Worm (Caenorhabditis elegans) whole organism, late embryonic: ENCODE results near the gene pqn-82.

Experiments used
- F13H6.1 ChIP-seq: sonication (generic microtip); optimal IDR thresholded peaks from 2 replicates; lab custom pipeline; 2016; ENCODE audit warnings: missing genetic modification characterization, missing compliant biosample characterization
- K02D7.2 ChIP-seq: sonication (generic microtip); optimal IDR thresholded peaks from 2 replicates; lab custom pipeline; 2017; ENCODE audit warnings: mild to moderate bottlenecking, missing genetic modification characterization, missing compliant biosample characterization
- K09A11.1 ChIP-seq: sonication (generic microtip); optimal IDR thresholded peaks from 2 replicates; lab custom pipeline; 2017; ENCODE audit warnings: antibody characterized with exemption, mild to moderate bottlenecking, missing genetic modification characterization, missing compliant biosample characterization; ENCODE audit not compliant: insufficient read depth
- T23F11.4 ChIP-seq: fragments of 200-800 bp; sonication (Bioruptor generic); optimal IDR thresholded peaks from 2 replicates; lab custom pipeline; 2018; ENCODE audit warnings: mild to moderate bottlenecking, missing genetic modification characterization, missing compliant biosample characterization
- Y22D7AL.16 ChIP-seq: sonication (generic microtip); optimal IDR thresholded peaks from 2 replicates; lab custom pipeline; 2016; ENCODE audit warnings: missing genetic modification characterization, missing compliant biosample characterization
- ceh-14 ChIP-seq: sonication (generic microtip); optimal IDR thresholded peaks from 2 replicates; lab custom pipeline; 2016; ENCODE audit warnings: missing genotype, missing genetic modification characterization, missing compliant biosample characterization
- ceh-22 ChIP-seq: sonication (generic microtip); optimal IDR thresholded peaks from 2 replicates; lab custom pipeline; 2017; ENCODE audit warnings: missing biosample characterization, missing genetic modification characterization
- ceh-30 ChIP-seq: fragments of 150-350 bp; optimal IDR thresholded peaks from 2 replicates; lab custom pipeline; 2014; ENCODE audit warnings: missing biosample characterization, missing genetic modification characterization
- ceh-45 ChIP-seq: fragments of 200-800 bp; sonication (Bioruptor generic); IDR thresholded peaks from 2 replicates; pipeline ENCODE4 v1.3.6; 2022; ENCODE audit warnings: missing genetic modification reagents, missing genetic modification characterization, missing compliant biosample characterization
- ceh-48 ChIP-seq: sonication (generic microtip); optimal IDR thresholded peaks from 2 replicates; lab custom pipeline; 2016; ENCODE audit warnings: missing genetic modification characterization, inconsistent platforms, missing compliant biosample characterization
- ceh-6 ChIP-seq: fragments of 200-800 bp; sonication (Bioruptor generic); optimal IDR thresholded peaks from 2 replicates; lab custom pipeline; 2018; ENCODE audit warnings: mild to moderate bottlenecking, missing genetic modification characterization, missing compliant biosample characterization
- fkh-10 ChIP-seq: fragments of 150-350 bp; optimal IDR thresholded peaks from 2 replicates; lab custom pipeline; 2014; ENCODE audit warnings: missing biosample characterization, missing genetic modification reagents, missing genetic modification characterization
- gmeb-2 ChIP-seq: sonication (generic microtip); optimal IDR thresholded peaks from 2 replicates; lab custom pipeline; 2016; ENCODE audit warnings: missing genetic modification characterization, inconsistent platforms, missing compliant biosample characterization
- hlh-13 ChIP-seq: fragments of 200-800 bp; sonication (Bioruptor generic); optimal IDR thresholded peaks from 2 replicates; lab custom pipeline; 2018; ENCODE audit warnings: mild to moderate bottlenecking, missing genetic modification characterization, missing compliant biosample characterization
- hlh-15 ChIP-seq: sonication (generic microtip); optimal IDR thresholded peaks from 2 replicates; lab custom pipeline; 2016; ENCODE audit warnings: missing genetic modification characterization, missing compliant biosample characterization
- lim-6 ChIP-seq: sonication (generic microtip); optimal IDR thresholded peaks from 2 replicates; lab custom pipeline; 2016; ENCODE audit warnings: missing genetic modification characterization, missing compliant biosample characterization
- lin-11 ChIP-seq: fragments of 200-800 bp; sonication (Bioruptor generic); optimal IDR thresholded peaks from 2 replicates; lab custom pipeline; 2018; ENCODE audit warnings: mild to moderate bottlenecking, missing genetic modification characterization, missing compliant biosample characterization
- madf-2 ChIP-seq: sonication (generic microtip); optimal IDR thresholded peaks from 2 replicates; lab custom pipeline; 2017; ENCODE audit warnings: missing genetic modification characterization, missing compliant biosample characterization
- mec-3 ChIP-seq: sonication (generic microtip); optimal IDR thresholded peaks from 2 replicates; lab custom pipeline; 2016; ENCODE audit warnings: borderline replicate concordance, missing genetic modification characterization, missing compliant biosample characterization
- nhr-11 ChIP-seq: fragments of 150-350 bp; optimal IDR thresholded peaks from 2 replicates; lab custom pipeline; 2014; ENCODE audit warnings: missing biosample characterization, missing genetic modification characterization
- pag-3 ChIP-seq: sonication (generic microtip); optimal IDR thresholded peaks from 2 replicates; lab custom pipeline; 2016; ENCODE audit warnings: missing compliant biosample characterization, missing genetic modification characterization, borderline replicate concordance
- pat-9 ChIP-seq: fragments of 200-800 bp; sonication (Bioruptor generic); optimal IDR thresholded peaks from 2 replicates; lab custom pipeline; 2018; ENCODE audit warnings: mild to moderate bottlenecking, missing genetic modification characterization, moderate library complexity, missing compliant biosample characterization
- pax-1 ChIP-seq: fragments of 150-350 bp; optimal IDR thresholded peaks from 2 replicates; lab custom pipeline; 2014; ENCODE audit warnings: missing biosample characterization, missing genetic modification characterization
- pha-2 ChIP-seq: sonication (generic microtip); optimal IDR thresholded peaks from 2 replicates; lab custom pipeline; 2017; ENCODE audit warnings: mild to moderate bottlenecking, missing genetic modification characterization, missing compliant biosample characterization
- pros-1 ChIP-seq: fragments of 150-350 bp; optimal IDR thresholded peaks from 2 replicates; lab custom pipeline; 2014; ENCODE audit warnings: missing biosample characterization, missing genetic modification reagents, missing genetic modification characterization
- ref-2 ChIP-seq: sonication (generic microtip); optimal IDR thresholded peaks from 2 replicates; lab custom pipeline; 2016; ENCODE audit warnings: missing genetic modification characterization, missing compliant biosample characterization
- sdc-2 ChIP-seq: sonication (generic microtip); optimal IDR thresholded peaks from 2 replicates; lab custom pipeline; 2016; ENCODE audit warnings: missing genotype, missing genetic modification characterization, missing compliant biosample characterization
- tbx-2 ChIP-seq: sonication (generic microtip); optimal IDR thresholded peaks from 2 replicates; lab custom pipeline; 2016; ENCODE audit warnings: missing genetic modification characterization, missing compliant biosample characterization
- ttx-3 ChIP-seq: sonication (generic microtip); optimal IDR thresholded peaks from 2 replicates; lab custom pipeline; 2016; ENCODE audit warnings: missing genetic modification reagents, missing genetic modification characterization, missing compliant biosample characterization
- unc-3 ChIP-seq, 2 experiments: fragments of 200-800 bp in 1 of 2; sonication (Bioruptor generic) in 1 of 2; sonication (generic microtip) in 1 of 2; conservative IDR thresholded peaks in 1 of 2; optimal IDR thresholded peaks in 1 of 2; 2 replicates each; pipeline versions ENCODE4 v1.3.6 to Lab custom; 2016 to 2022; ENCODE audit warnings: missing compliant biosample characterization in 2 of 2, missing genetic modification characterization in 2 of 2, missing genetic modification reagents in 1 of 2
- unc-55 ChIP-seq: sonication (generic microtip); optimal IDR thresholded peaks from 2 replicates; lab custom pipeline; 2017; ENCODE audit warnings: missing biosample characterization, missing genetic modification reagents, missing genetic modification characterization

pqn-82 gene

ce11 chrIII:1886914-1887313, 38.1 kb downstream of the pqn-82 start:
- TF ChIP-seq ceh-30 (tag; lab: Kevin White, UChicago) (no peak), pat-9 (tag; lab: Kevin White, UChicago) (no peak)

- TF ChIP-seq unc-55 (no peak), hlh-13 (GFP tag; lab: Kevin White, UChicago) (no peak), madf-2 (tag; lab: Kevin White, UChicago) (no peak), ref-2 (tag; lab: Kevin White, UChicago) (no peak), mec-3 (tag; lab: Kevin White, UChicago) (no peak), ttx-3 (tag; lab: Kevin White, UChicago) (no peak), ceh-22 (tag; lab: Kevin White, UChicago) (no peak)
Observed at ce11 chrIII:1887354-1887753, 38.5 kb downstream of the pqn-82 start, which contains the start of gene B0524.3. Gene B0524.3, plus strand, starts transcription at chrIII:1887654.

ce11 chrIII:1892147-1892546, 43.3 kb downstream of the pqn-82 start:
- peak; percentile 80 for TF ChIP-seq ceh-48

- TF ChIP-seq Y22D7AL.16 (tag; lab: Kevin White, UChicago): no peak
- no peak for TF ChIP-seq T23F11.4 (GFP tag; lab: Kevin White, UChicago)
- TF ChIP-seq gmeb-2: no peak
- no peak for TF ChIP-seq pax-1 (tag; lab: Kevin White, UChicago)
- no peak for TF ChIP-seq unc-3 (GFP tag; conservative IDR thresholded peaks at IDR 0.05; lab: Robert Waterston, UW)
- no peak for TF ChIP-seq unc-3 (tag; optimal IDR thresholded peaks at IDR 0.05; lab: Kevin White, UChicago)
Observed at ce11 chrIII:1893405-1893804, 44.6 kb downstream of the pqn-82 start.

- TF ChIP-seq lim-6 (tag; lab: Kevin White, UChicago) (no peak), K09A11.1 (tag; lab: Kevin White, UChicago) (no peak), fkh-10 (no peak), ceh-45 (GFP tag; lab: Robert Waterston, UW) (no peak), ceh-6 (GFP tag; lab: Kevin White, UChicago) (no peak), nhr-11 (tag; lab: Kevin White, UChicago) (no peak), F13H6.1 (tag; lab: Kevin White, UChicago) (no peak), pag-3 (tag; lab: Kevin White, UChicago) (no peak), hlh-15 (tag; lab: Kevin White, UChicago) (no peak), K02D7.2 (no peak), hlh-13 (GFP tag; lab: Kevin White, UChicago) (no peak), pros-1 (tag; lab: Kevin White, UChicago) (no peak), ceh-14 (tag; lab: Kevin White, UChicago) (no peak), pha-2 (tag; lab: Kevin White, UChicago) (no peak), tbx-2 (tag; lab: Kevin White, UChicago) (no peak), sdc-2 (tag; lab: Kevin White, UChicago) (no peak), pax-1 (tag; lab: Kevin White, UChicago) (no peak), lin-11 (tag; lab: Kevin White, UChicago) (no peak)
Observed at ce11 chrIII:1893851-1894250, 45.0 kb downstream of the pqn-82 start, which contains the start of the genes B0524.5 and B0524.2. Gene B0524.5, minus strand, starts transcription at chrIII:1893890. Gene B0524.2, plus strand, starts transcription at chrIII:1894057.
